Fruit fly (Drosophila melanogaster) whole organism, embryonic: ENCODE data around the gene CG3339.

Experiments used
- Aef1 ChIP-seq: fragments of 200-800 bp; sonication (Bioruptor generic); IDR thresholded peaks from 3 replicates; pipeline ENCODE4 v1.3.6; 2022; ENCODE audit warnings: missing biosample characterization, missing genetic modification characterization
- Bgb ChIP-seq: fragments of 200-800 bp; sonication (Bioruptor generic); IDR thresholded peaks from 2 replicates; pipeline ENCODE4 v1.3.6; 2022; ENCODE audit warnings: missing biosample characterization, missing genetic modification characterization; ENCODE audit not compliant: partially characterized antibody
- CG14014 ChIP-seq: fragments of 200-800 bp; sonication (Bioruptor generic); IDR thresholded peaks from 2 replicates; pipeline ENCODE4 v1.3.6; 2022; ENCODE audit warnings: missing biosample characterization, missing genetic modification characterization
- CG17328 ChIP-seq: fragments of 200-800 bp; sonication (Bioruptor generic); IDR thresholded peaks from 2 replicates; pipeline ENCODE4 v1.3.6; 2022; ENCODE audit warnings: missing biosample characterization, missing genetic modification characterization
- CG1792 ChIP-seq: fragments of 200-800 bp; sonication (Bioruptor generic); optimal IDR thresholded peaks from 2 replicates; lab custom pipeline; 2016; ENCODE audit warnings: missing biosample characterization, missing genetic modification characterization
- CG1832 ChIP-seq: fragments of 200-800 bp; sonication (Bioruptor generic); optimal IDR thresholded peaks from 2 replicates; lab custom pipeline; 2017; ENCODE audit warnings: missing biosample characterization, mild to moderate bottlenecking, missing genetic modification characterization, inconsistent platforms
- CG18476 ChIP-seq: fragments of 200-800 bp; sonication (Bioruptor generic); optimal IDR thresholded peaks from 2 replicates; lab custom pipeline; 2016; ENCODE audit warnings: missing biosample characterization, mild to moderate bottlenecking, missing genetic modification characterization
- CG2875 ChIP-seq: fragments of 200-800 bp; sonication (Bioruptor generic); optimal IDR thresholded peaks from 2 replicates; lab custom pipeline; 2017; ENCODE audit warnings: missing biosample characterization, mild to moderate bottlenecking, missing genetic modification characterization, missing genetic modification reagents
- CG31365 ChIP-seq: fragments of 200-800 bp; sonication (Bioruptor generic); optimal IDR thresholded peaks from 2 replicates; lab custom pipeline; 2018; ENCODE audit warnings: missing biosample characterization, mild to moderate bottlenecking, missing genetic modification characterization
- CG3281 ChIP-seq: fragments of 200-800 bp; sonication (Bioruptor generic); optimal IDR thresholded peaks from 3 replicates; lab custom pipeline; 2017; ENCODE audit warnings: missing biosample characterization, mild to moderate bottlenecking, missing genetic modification characterization
- CG4404 ChIP-seq: fragments of 200-800 bp; sonication (Bioruptor generic); IDR thresholded peaks from 2 replicates; pipeline ENCODE4 v1.3.6; 2022; ENCODE audit warnings: missing biosample characterization, missing genetic modification characterization
- CG5953 ChIP-seq: fragments of 200-800 bp; sonication (Bioruptor generic); IDR thresholded peaks from 2 replicates; pipeline ENCODE4 v1.3.6; 2022; ENCODE audit warnings: missing biosample characterization, missing genetic modification characterization
- CG7839 ChIP-seq: fragments of 200-800 bp; sonication (Bioruptor generic); optimal IDR thresholded peaks from 3 replicates; lab custom pipeline; 2018; ENCODE audit warnings: missing biosample characterization, mild to moderate bottlenecking, missing genetic modification characterization, moderate library complexity
- CG9876 ChIP-seq: fragments of 200-800 bp; sonication (Bioruptor generic); optimal IDR thresholded peaks from 2 replicates; lab custom pipeline; 2016; ENCODE audit warnings: missing biosample characterization, missing genetic modification characterization
- CTCF ChIP-seq: fragments of 200-800 bp; sonication (Bioruptor generic); optimal IDR thresholded peaks from 2 replicates; lab custom pipeline; 2017; ENCODE audit warnings: missing biosample characterization, mild to moderate bottlenecking, missing genetic modification characterization, moderate library complexity
- Dref ChIP-seq: fragments of 200-800 bp; sonication (Bioruptor generic); IDR thresholded peaks from 2 replicates; pipeline ENCODE4 v1.3.6; 2022; ENCODE audit warnings: missing biosample characterization, missing genetic modification characterization
- Fer2 ChIP-seq: fragments of 200-800 bp; sonication (Bioruptor generic); optimal IDR thresholded peaks from 2 replicates; lab custom pipeline; 2018; ENCODE audit warnings: missing biosample characterization, mild to moderate bottlenecking, missing genetic modification characterization, moderate library complexity
- Jarid2 ChIP-seq: fragments of 200-800 bp; sonication (Bioruptor generic); optimal IDR thresholded peaks from 3 replicates; lab custom pipeline; 2017; ENCODE audit warnings: mild to moderate bottlenecking, missing biosample characterization, missing genetic modification reagents, missing genetic modification characterization
- Mad ChIP-seq: fragments of 200-800 bp; sonication (Bioruptor generic); optimal IDR thresholded peaks from 2 replicates; lab custom pipeline; 2016; ENCODE audit warnings: missing biosample characterization, missing genetic modification characterization
- Neu2 ChIP-seq: fragments of 200-800 bp; sonication (Bioruptor generic); optimal IDR thresholded peaks from 3 replicates; lab custom pipeline; 2016; ENCODE audit warnings: missing biosample characterization, missing genetic modification characterization, borderline replicate concordance
- Oli ChIP-seq: fragments of 200-800 bp; sonication (Bioruptor generic); optimal IDR thresholded peaks from 2 replicates; lab custom pipeline; 2018; ENCODE audit warnings: missing biosample characterization, mild to moderate bottlenecking, missing genetic modification characterization, moderate library complexity
- Ravus ChIP-seq: fragments of 200-800 bp; sonication (Bioruptor generic); IDR thresholded peaks from 2 replicates; pipeline ENCODE4 v1.3.6; 2022; ENCODE audit warnings: missing biosample characterization, missing genetic modification characterization
- Sry-β ChIP-seq: fragments of 200-800 bp; sonication (Bioruptor generic); optimal IDR thresholded peaks from 2 replicates; lab custom pipeline; 2018; ENCODE audit warnings: missing biosample characterization, mild to moderate bottlenecking, missing genetic modification characterization, moderate library complexity
- Stat92E ChIP-seq, 3 experiments: fragments of >200 bp in 2 of 3; fragments of 200-800 bp in 1 of 3; sonication (Bioruptor generic) in 1 of 3; optimal IDR thresholded peaks; 2 replicates each; lab custom pipeline; 2017 to 2019; ENCODE audit warnings: missing biosample characterization in 3 of 3, missing genetic modification characterization in 3 of 3, mild to moderate bottlenecking in 1 of 3, moderate library complexity in 1 of 3
- TFAM ChIP-seq: fragments of 200-800 bp; sonication (Bioruptor generic); optimal IDR thresholded peaks from 2 replicates; lab custom pipeline; 2017; ENCODE audit warnings: missing biosample characterization, missing genetic modification characterization, inconsistent platforms
- Xbp1 ChIP-seq: fragments of 200-800 bp; sonication (Bioruptor generic); optimal IDR thresholded peaks from 3 replicates; lab custom pipeline; 2016; ENCODE audit warnings: missing biosample characterization, mild to moderate bottlenecking, missing genetic modification characterization
- aop ChIP-seq: fragments of 200-800 bp; sonication (Bioruptor generic); IDR thresholded peaks from 2 replicates; pipeline ENCODE4 v1.3.6; 2022; ENCODE audit warnings: missing biosample characterization, missing genetic modification characterization
- ap ChIP-seq: fragments of 200-800 bp; sonication (Bioruptor generic); IDR thresholded peaks from 2 replicates; pipeline ENCODE4 v1.3.6; 2022; ENCODE audit warnings: missing biosample characterization, missing genetic modification characterization
- bigmax ChIP-seq: fragments of 200-800 bp; sonication (Bioruptor generic); optimal IDR thresholded peaks from 2 replicates; lab custom pipeline; 2018; ENCODE audit warnings: missing biosample characterization, mild to moderate bottlenecking, missing genetic modification characterization
- chn ChIP-seq: fragments of 200-800 bp; sonication (Bioruptor generic); optimal IDR thresholded peaks from 2 replicates; lab custom pipeline; 2016; ENCODE audit warnings: missing biosample characterization, missing genetic modification characterization
- danr ChIP-seq: fragments of 200-800 bp; sonication (Bioruptor generic); IDR thresholded peaks from 2 replicates; pipeline ENCODE4 v1.3.6; 2022; ENCODE audit warnings: missing biosample characterization, missing genetic modification characterization
- disco-r ChIP-seq: fragments of 200-800 bp; sonication (Bioruptor generic); optimal IDR thresholded peaks from 2 replicates; lab custom pipeline; 2016; ENCODE audit warnings: missing biosample characterization, missing genetic modification characterization
- eve ChIP-seq, 2 experiments: fragments of >200 bp; optimal IDR thresholded peaks; 2 replicates each; lab custom pipeline; 2017; ENCODE audit warnings: missing biosample characterization in 2 of 2, missing genetic modification characterization in 2 of 2
- fd96Cb ChIP-seq: fragments of 200-800 bp; sonication (Bioruptor generic); optimal IDR thresholded peaks from 2 replicates; lab custom pipeline; 2018; ENCODE audit warnings: missing biosample characterization, mild to moderate bottlenecking, missing genetic modification characterization, moderate library complexity
- gsb-n ChIP-seq: fragments of 200-800 bp; sonication (Bioruptor generic); optimal IDR thresholded peaks from 3 replicates; lab custom pipeline; 2018; ENCODE audit warnings: missing biosample characterization, mild to moderate bottlenecking, missing genetic modification characterization
- jing ChIP-seq: fragments of 200-800 bp; sonication (Bioruptor generic); optimal IDR thresholded peaks from 2 replicates; lab custom pipeline; 2018; ENCODE audit warnings: missing biosample characterization, mild to moderate bottlenecking, missing genetic modification characterization
- klu ChIP-seq: fragments of 200-800 bp; sonication (Bioruptor generic); IDR thresholded peaks from 2 replicates; pipeline ENCODE4 v1.3.6; 2022; ENCODE audit warnings: missing biosample characterization, missing genetic modification characterization
- lbe ChIP-seq: fragments of 200-800 bp; sonication (Bioruptor generic); optimal IDR thresholded peaks from 2 replicates; lab custom pipeline; 2016; ENCODE audit warnings: missing biosample characterization, mild to moderate bottlenecking, missing genetic modification characterization
- pb ChIP-seq: fragments of 200-800 bp; sonication (Bioruptor generic); optimal IDR thresholded peaks from 3 replicates; lab custom pipeline; 2016; ENCODE audit warnings: missing biosample characterization, missing genetic modification characterization
- pnt ChIP-seq: fragments of 200-800 bp; sonication (Bioruptor generic); optimal IDR thresholded peaks from 3 replicates; lab custom pipeline; 2016; ENCODE audit warnings: missing biosample characterization, missing genetic modification characterization
- run ChIP-seq: fragments of 200-800 bp; sonication (Bioruptor generic); optimal IDR thresholded peaks from 3 replicates; lab custom pipeline; 2018; ENCODE audit warnings: missing biosample characterization, mild to moderate bottlenecking, missing genetic modification characterization
- sc ChIP-seq, 3 experiments: fragments of >200 bp in 2 of 3; fragments of 200-800 bp in 1 of 3; sonication (Bioruptor generic) in 1 of 3; optimal IDR thresholded peaks; 2 replicates in 2 of 3; 3 replicates in 1 of 3; lab custom pipeline; 2017; ENCODE audit warnings: mild to moderate bottlenecking in 1 of 3, missing biosample characterization in 1 of 3, missing genetic modification characterization in 1 of 3, missing genetic modification reagents in 1 of 3
- scrt ChIP-seq: fragments of 200-800 bp; sonication (Bioruptor generic); optimal IDR thresholded peaks from 2 replicates; lab custom pipeline; 2018; ENCODE audit warnings: missing biosample characterization, mild to moderate bottlenecking, missing genetic modification characterization, moderate library complexity
- sob ChIP-seq: fragments of 200-800 bp; sonication (Bioruptor generic); IDR thresholded peaks from 2 replicates; pipeline ENCODE4 v1.3.6; 2022; ENCODE audit warnings: missing biosample characterization, missing genetic modification characterization
- toy ChIP-seq: fragments of 200-800 bp; sonication (Bioruptor generic); IDR thresholded peaks from 2 replicates; pipeline ENCODE4 v1.3.6; 2022; ENCODE audit warnings: missing biosample characterization, missing genetic modification characterization
- ttk ChIP-seq: fragments of 200-800 bp; sonication (Bioruptor generic); IDR thresholded peaks from 2 replicates; pipeline ENCODE4 v2.1.2; 2022; ENCODE audit warnings: missing biosample characterization, missing genetic modification characterization
- unpg ChIP-seq: fragments of 200-800 bp; sonication (Bioruptor generic); optimal IDR thresholded peaks from 3 replicates; lab custom pipeline; 2018; ENCODE audit warnings: missing biosample characterization, mild to moderate bottlenecking, missing genetic modification characterization, moderate library complexity
- vvl ChIP-seq: fragments of 200-800 bp; sonication (Bioruptor generic); IDR thresholded peaks from 2 replicates; pipeline ENCODE4 v1.3.6; 2022; ENCODE audit warnings: missing biosample characterization, missing genetic modification characterization
- wor ChIP-seq: fragments of 200-800 bp; sonication (Bioruptor generic); IDR thresholded peaks from 2 replicates; pipeline ENCODE4 v1.3.6; 2022; ENCODE audit warnings: missing biosample characterization, missing genetic modification characterization

The CG3339 gene

DNA sequence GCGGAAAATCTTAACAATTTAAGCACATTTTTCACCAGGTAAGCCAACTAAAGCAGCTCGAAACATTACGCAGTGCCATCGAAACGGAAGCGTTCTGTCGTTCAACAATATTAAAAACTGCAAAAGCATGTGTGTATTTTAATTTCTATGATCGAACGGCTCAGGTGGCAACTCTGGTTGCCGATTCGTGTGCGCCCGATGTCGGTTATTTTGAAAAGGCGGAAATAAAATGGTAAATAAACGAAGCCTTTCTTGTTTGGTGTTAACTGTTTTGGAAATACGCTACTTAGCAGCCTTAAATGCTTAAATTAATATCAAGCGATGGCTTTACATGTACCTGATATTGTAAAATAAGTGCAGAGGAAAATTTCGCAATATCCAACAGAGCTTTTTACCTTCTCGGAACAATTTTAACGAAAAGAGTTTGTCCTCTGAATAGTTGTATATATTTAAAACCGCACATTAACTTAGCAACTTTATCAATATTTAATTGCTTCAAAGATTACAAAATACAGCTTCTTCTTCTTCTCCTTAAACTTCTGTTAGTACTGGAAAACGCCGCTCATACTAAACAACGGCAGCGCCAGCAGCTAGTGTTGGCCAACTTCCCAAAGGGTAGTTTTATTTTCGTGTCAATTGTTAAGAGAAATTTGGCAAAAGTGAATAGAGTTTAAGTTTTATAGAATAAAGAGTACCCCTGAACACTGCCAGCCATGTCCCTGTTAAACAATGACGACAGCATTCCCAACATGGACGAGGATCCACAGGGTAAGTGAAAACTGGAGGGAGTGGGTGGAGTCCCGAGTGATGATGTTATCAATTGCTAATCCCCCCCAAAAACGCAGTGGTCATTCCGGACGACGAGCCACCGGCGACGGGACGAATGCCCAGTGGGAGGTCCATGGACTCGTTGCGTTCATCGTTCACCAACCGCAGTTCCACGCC is 48.7 kb downstream of the CG3339 start, which contains the start of gene CG5934 (continued):
- TF ChIP-seq CG4404 (GFP tag; lab: Robert Waterston, UW) = no peak
- TF ChIP-seq CG1832 = no peak
- no peak for TF ChIP-seq TFAM (GFP tag; lab: Kevin White, UChicago)
- TF ChIP-seq CG1792 = no peak
- no peak for TF ChIP-seq Mad (GFP tag; lab: Kevin White, UChicago)
- no peak for TF ChIP-seq Sry-β
- TF ChIP-seq CG17328 (GFP tag; lab: Robert Waterston, UW) = no peak
- TF ChIP-seq danr = no peak
- TF ChIP-seq disco-r (GFP tag; lab: Kevin White, UChicago) = no peak
- peak; percentile 27; the same call in 1 of the 3 replicates for TF ChIP-seq Aef1
- TF ChIP-seq CTCF (GFP tag; lab: Kevin White, UChicago) = peak; percentile 53
- peak; percentile 10 for TF ChIP-seq Xbp1
- TF ChIP-seq pb = no peak
- no peak for TF ChIP-seq jing (GFP tag; lab: Kevin White, UChicago)
- TF ChIP-seq Bgb (GFP tag; lab: Robert Waterston, UW) = no peak
- no peak for TF ChIP-seq Oli (tag; lab: Kevin White, UChicago)
- no peak for TF ChIP-seq lbe (GFP tag; lab: Kevin White, UChicago)
- TF ChIP-seq CG31365 (tag; lab: Kevin White, UChicago) = no peak
- peak; percentile 30 for TF ChIP-seq Fer2 (tag; lab: Kevin White, UChicago)
- TF ChIP-seq Jarid2 (GFP tag; lab: Kevin White, UChicago) = no peak
- TF ChIP-seq ttk = peak; percentile 48; the same call in 1 of the 2 replicates
- TF ChIP-seq aop = no peak
- peak; percentile 42 for TF ChIP-seq sob (GFP tag; lab: Robert Waterston, UW)
- peak; percentile 24 for TF ChIP-seq scrt
- TF ChIP-seq klu (GFP tag; lab: Robert Waterston, UW) = no peak
- peak; percentile 29 for TF ChIP-seq CG3281 (GFP tag; lab: Kevin White, UChicago)
- no peak for TF ChIP-seq wor (GFP tag; lab: Robert Waterston, UW)
- TF ChIP-seq CG2875 (GFP tag; lab: Kevin White, UChicago) = no peak
- peak; percentile 44 for TF ChIP-seq Dref (GFP tag; lab: Robert Waterston, UW)
- no peak for TF ChIP-seq bigmax (GFP tag; lab: Kevin White, UChicago)
- TF ChIP-seq CG7839 (tag; lab: Kevin White, UChicago) = peak; percentile 21
- no peak for TF ChIP-seq sc (optimal IDR thresholded peaks at IDR 0.05; lab: Kevin White, UChicago)
- no peak for TF ChIP-seq sc (GFP tag; optimal IDR thresholded peaks at IDR 0.05; lab: Kevin White, UChicago)
- no peak for TF ChIP-seq vvl
- TF ChIP-seq CG9876 (GFP tag; lab: Kevin White, UChicago) = no peak
- TF ChIP-seq unpg (GFP tag; lab: Kevin White, UChicago) = no peak
- no peak for TF ChIP-seq Stat92E (GFP tag; optimal IDR thresholded peaks at IDR 0.05; lab: Kevin White, UChicago)
- TF ChIP-seq CG14014 = no peak; the same call in 1 of the 2 replicates
- TF ChIP-seq Ravus (GFP tag; lab: Robert Waterston, UW) = no peak
- TF ChIP-seq pnt (GFP tag; lab: Kevin White, UChicago) = no peak
- no peak for TF ChIP-seq CG5953 (GFP tag; lab: Robert Waterston, UW)
- no peak for TF ChIP-seq run
- no peak for TF ChIP-seq chn (GFP tag; lab: Kevin White, UChicago)
- peak; percentile 12 for TF ChIP-seq CG18476 (GFP tag; lab: Kevin White, UChicago)
- no peak for TF ChIP-seq toy
- TF ChIP-seq fd96Cb (tag; lab: Kevin White, UChicago) = no peak
- no peak for TF ChIP-seq ap (GFP tag; lab: Robert Waterston, UW)
- TF ChIP-seq Neu2 = no peak
- no peak for TF ChIP-seq gsb-n (tag; lab: Kevin White, UChicago)
- no peak for TF ChIP-seq eve (GFP tag; optimal IDR thresholded peaks at IDR 0.05; lab: Kevin White, UChicago)
